Worm (Caenorhabditis elegans): ENCODE measurements around the gene H17B01.5.
"Not testable (repeated sequence)": the region's sequence is repeated elsewhere in the genome, so short reads cannot be mapped to it uniquely, and the experiment has no call there.

Gene H17B01.5

DNA sequence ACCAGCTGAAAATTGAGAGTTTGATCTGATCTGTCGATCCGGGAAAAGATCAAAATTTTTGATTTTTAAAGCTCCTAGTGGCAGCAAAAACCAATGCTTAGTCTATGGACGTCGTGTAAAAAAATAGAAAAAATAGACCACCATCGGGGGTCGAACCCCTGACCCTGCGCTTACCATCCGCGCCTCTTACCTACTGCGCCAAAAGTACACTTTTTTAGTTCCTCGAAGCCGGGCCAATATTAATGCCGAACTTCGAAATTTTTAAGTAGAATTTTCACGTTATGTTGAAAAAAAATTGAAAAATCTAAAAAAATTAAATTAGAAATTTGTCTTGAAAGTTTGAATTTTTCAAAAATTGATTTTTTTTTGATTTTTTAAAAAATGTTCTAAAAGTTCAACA, 4.6 kb upstream of the H17B01.5 start:
- no peak for TF ChIP-seq him-1 (tag; optimal IDR thresholded peaks at IDR 0.05)
- no peak for TF ChIP-seq W03F9.2 (tag; optimal IDR thresholded peaks at IDR 0.05)
- TF ChIP-seq dao-5 (tag; optimal IDR thresholded peaks at IDR 0.05): no peak

DNA sequence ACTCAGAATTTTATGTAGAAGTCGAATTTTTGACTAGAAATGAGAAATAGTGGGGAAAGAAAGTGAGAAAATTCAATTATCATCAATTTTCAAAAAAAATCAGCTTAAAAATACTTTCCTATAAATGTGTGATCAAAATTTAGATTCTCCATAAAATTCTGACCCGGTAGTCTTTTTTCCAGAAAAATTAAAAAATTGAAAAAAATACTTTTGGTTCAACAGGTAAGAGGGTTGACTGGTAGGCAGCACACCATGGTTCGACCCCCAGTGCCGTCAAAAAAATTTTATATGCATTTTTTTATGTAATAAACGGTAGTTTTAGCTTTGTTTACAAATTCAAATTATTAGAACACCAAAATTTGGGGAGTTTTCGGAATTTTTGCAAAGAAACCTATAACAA, 3.9 kb upstream of the H17B01.5 start:
- TF ChIP-seq W03F9.2 (tag; optimal IDR thresholded peaks at IDR 0.05): no peak

DNA sequence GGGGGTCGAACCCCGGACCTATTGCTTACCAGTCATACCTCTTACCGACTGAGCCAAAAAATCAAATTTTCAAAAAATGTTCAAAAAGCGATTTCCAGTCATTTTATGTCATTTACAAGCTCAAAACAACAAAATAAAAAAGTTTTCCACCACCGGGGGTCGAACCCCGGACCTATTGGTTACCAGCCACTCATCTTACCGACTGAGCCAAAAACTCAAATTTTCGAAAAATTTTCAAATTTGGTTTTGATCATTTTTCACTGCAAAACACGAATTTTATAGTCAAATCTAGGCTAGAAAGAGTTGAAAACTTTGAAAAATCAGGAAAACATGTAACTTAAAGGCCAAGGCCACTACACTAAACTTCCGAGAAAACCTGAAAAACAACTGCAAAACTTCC, 2.6 kb upstream of the H17B01.5 start:
- no peak for TF ChIP-seq W03F9.2 (tag; optimal IDR thresholded peaks at IDR 0.05)
- TF ChIP-seq dao-5 (tag; optimal IDR thresholded peaks at IDR 0.05): no peak
- TF ChIP-seq him-1 (tag; optimal IDR thresholded peaks at IDR 0.05): no peak

DNA sequence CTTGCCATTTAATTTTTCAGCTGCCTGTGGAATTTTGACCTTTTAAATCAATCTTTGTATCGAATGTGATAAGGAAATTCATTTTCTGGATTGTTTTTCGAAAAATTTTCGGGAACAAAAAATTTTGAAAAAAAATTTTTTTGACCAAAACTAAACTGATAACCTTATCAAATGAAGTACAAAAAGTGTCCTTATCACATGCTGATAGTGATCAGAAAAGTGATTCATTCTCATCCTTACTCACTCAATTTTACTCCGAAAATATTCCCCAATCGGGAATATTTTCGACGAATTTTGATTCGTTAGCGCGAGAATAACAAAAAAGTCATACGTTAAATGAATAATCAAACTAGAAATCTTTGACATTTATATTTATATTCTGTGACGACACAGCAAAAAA, 1.9 kb upstream of the H17B01.5 start:
- TF ChIP-seq him-1 (tag; optimal IDR thresholded peaks at IDR 0.05): no peak
- no peak for TF ChIP-seq W03F9.2 (tag; optimal IDR thresholded peaks at IDR 0.05)
- TF ChIP-seq dao-5 (tag; optimal IDR thresholded peaks at IDR 0.05): no peak

DNA sequence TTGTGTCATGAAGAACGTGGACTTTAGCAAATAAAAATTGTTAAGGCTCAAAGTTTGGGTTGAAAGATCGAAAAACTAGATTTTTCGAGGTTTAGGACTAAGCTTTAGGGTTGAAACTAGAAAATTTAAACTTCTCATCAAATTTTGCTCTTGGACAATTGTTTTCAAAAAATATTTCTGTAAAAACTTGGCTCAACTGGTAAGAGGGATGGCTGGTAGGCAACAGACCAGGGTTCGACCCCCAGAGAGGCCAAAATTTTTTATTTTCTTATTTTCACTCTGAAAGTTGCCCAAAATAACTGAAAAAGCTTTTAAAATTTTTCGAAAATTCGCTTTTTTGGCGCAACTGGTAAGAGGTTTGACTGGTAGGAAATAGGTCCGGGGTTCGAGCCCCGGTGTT, 1.4 kb upstream of the H17B01.5 start:
- no peak for TF ChIP-seq dao-5 (tag; optimal IDR thresholded peaks at IDR 0.05)
- no peak for TF ChIP-seq him-1 (tag; optimal IDR thresholded peaks at IDR 0.05)
- TF ChIP-seq W03F9.2 (tag; optimal IDR thresholded peaks at IDR 0.05): no peak

DNA sequence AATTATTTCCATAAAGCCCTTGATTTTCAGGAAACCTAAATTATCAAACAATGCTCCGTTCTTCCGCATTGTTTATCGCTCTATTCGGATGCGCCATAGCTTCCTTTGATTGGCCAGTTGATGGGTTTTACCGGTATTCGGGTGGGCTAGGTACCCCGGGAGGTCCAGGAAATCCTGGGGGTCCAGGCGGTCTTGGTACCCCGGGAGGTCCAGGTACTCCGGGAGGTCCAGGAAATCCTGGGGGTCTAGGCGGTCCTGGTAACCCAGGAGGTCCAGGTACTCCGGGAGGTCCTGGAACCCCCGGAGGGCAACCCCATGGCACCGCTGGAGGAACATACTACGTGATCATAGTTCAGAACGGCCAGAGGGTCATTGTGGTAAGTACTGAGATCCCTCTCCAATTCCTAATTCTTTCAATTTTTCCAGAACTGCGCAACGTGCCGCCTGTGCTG, 2.8 kb downstream of the H17B01.5 start, which contains the start of gene H17B01.2:
TSS of gene H17B01.2 (plus strand) at position 51 of the 452 bp plus-strand sequence.
- TF ChIP-seq dao-5 (tag; optimal IDR thresholded peaks at IDR 0.05) (no peak), him-1 (tag; optimal IDR thresholded peaks at IDR 0.05) (no peak), W03F9.2 (tag; optimal IDR thresholded peaks at IDR 0.05) (no peak)

DNA sequence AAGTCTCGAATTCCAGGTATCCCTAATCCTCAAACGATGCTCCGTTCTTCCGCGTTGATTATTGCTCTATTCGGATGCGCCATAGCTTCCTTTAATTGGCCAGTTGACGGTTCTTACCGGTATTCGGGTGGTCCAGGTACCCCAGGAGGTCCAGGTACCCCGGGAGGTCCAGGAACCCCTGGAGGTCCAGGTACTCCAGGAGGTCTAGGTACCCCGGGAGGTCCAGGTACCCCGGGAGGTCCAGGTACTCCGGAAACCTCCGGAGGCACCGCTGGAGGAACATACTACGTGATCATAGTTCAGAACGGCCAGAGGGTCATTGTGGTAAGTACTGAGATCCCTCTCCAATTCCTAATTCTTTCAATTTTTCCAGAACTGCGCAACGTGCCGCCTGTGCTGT, 5.7 kb downstream of the H17B01.5 start, which contains the start of gene Y51H7C.1:
TSS of gene Y51H7C.1 (plus strand) at position 17 of the 400 bp plus-strand sequence.
- not testable (repeated sequence) for TF ChIP-seq dao-5, W03F9.2, him-1 (tag; optimal IDR thresholded peaks at IDR 0.05)

DNA sequence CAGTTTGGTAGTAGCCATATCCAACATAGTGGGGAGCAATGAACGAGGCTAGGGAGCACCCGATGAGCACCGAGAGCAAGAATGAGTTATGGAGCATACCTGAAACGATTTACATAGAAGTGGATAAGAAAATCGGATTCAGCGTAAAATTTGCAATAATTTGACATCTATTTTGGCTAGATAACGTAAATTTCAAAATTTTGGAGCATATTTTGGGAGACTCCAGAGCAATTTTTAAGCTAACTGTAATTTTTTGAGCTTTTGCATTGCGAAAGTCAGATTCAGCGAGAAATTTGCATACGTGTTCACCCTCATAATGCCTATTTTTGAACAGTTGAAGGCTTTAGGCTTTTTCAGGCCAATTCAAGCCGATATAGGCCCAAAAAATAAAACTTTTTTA, 6.9 kb downstream of the H17B01.5 start, which contains the start of gene Y51H7C.13:
TSS of gene Y51H7C.13 (minus strand) at position 101 of the 400 bp plus-strand sequence.
- TF ChIP-seq W03F9.2 (tag; optimal IDR thresholded peaks at IDR 0.05) (no peak), dao-5 (tag; optimal IDR thresholded peaks at IDR 0.05) (no peak), him-1 (tag; optimal IDR thresholded peaks at IDR 0.05) (no peak)

DNA sequence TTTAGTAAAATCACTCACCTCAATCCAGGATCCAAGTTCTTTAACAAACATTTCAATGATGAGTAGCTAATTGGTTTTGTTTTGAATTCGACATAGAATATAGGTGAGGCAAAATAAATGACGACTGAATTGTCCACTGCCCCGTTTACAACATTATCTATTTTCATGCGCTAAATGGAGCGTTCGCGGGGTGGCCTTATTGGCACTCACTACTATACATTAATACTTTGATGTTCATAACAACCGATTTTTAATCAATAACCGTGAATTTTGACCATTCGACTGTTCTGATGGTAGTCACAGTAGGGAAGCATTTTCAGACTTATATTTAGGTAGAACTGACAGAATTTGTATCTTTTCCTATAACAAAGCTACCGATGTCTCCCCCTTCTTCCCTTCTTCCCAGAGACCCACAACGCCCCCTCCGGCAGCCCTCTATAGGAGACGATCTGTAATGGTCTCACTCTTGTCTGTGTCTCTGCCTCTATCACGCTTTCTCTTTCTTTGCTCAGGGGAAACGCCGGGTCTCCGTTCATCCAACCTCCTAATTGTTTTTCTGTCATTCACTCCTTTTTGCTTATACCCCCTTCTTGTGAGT, 26.6 kb downstream of the H17B01.5 start, which contains the start of gene Y51H7C.12:
TSS of gene Y51H7C.12 (minus strand) at position 51 of the 598 bp plus-strand sequence.
- not testable (repeated sequence) for TF ChIP-seq him-1, W03F9.2, dao-5 (tag; optimal IDR thresholded peaks at IDR 0.05)

DNA sequence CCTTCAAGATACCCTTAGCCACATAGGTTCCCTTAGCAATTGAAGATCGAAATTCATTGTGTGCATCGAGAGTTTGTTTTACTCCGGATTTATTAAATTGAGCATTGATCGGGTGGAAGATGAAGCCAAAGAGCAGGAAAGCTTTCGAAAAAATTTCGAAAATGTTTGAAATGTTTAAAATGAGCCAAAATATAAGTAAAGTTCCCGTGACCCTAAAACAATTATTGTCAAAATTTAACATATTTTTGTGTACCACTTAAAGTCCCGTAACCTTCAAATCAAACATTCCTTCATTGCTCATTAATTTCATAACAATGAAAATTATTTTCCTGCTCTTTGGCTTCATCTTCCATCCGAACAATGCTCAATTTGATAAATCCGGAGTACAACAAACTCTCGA, 28.5 kb downstream of the H17B01.5 start, which contains the start of gene scl-17:
TSS of gene scl-17 (plus strand) at position 301 of the 400 bp plus-strand sequence.
- no peak for TF ChIP-seq W03F9.2 (tag; optimal IDR thresholded peaks at IDR 0.05)
- TF ChIP-seq him-1 (tag; optimal IDR thresholded peaks at IDR 0.05): no peak
- no peak for TF ChIP-seq dao-5 (tag; optimal IDR thresholded peaks at IDR 0.05)

DNA sequence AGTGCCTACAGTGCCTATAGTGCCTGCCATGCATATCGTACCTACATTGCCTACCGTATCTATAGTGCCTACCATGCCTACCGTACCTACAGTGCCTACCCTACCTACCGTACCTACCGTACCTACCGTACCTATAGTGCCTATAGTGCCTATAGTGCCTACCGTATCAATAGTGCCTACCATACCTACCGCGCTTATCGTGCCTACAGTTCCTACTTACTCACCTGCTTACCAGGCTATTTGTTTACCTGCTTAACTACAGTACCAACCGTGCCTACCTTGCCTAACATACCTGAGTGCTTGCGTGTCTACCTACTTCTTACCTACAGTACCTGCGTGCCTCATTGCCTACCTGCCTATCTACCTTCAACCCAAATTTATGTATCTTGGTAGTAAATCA, 31.9 kb downstream of the H17B01.5 start:
- TF ChIP-seq W03F9.2 (tag; optimal IDR thresholded peaks at IDR 0.05) (no peak), dao-5 (tag; optimal IDR thresholded peaks at IDR 0.05) (no peak), him-1 (tag; optimal IDR thresholded peaks at IDR 0.05) (no peak)

DNA sequence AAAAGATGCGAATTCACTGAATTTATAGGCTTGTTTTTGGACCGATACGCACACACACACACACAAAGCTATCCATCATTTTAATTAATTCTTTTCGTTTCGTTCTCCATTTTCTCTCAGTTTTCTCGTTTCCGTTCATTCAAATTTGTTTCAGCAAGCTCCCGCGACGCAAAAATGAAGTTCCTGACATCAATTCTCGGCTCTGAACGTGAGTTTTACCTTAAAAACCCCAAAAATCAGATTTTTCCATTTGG, 35.1 kb downstream of the H17B01.5 start, which contains the start of gene Y51H7C.3:
TSS of gene Y51H7C.3 (plus strand) at position 155 of the 254 bp plus-strand sequence.
- no peak for TF ChIP-seq him-1 (tag; optimal IDR thresholded peaks at IDR 0.05)
- no peak for TF ChIP-seq W03F9.2 (tag; optimal IDR thresholded peaks at IDR 0.05)
- no peak for TF ChIP-seq dao-5 (tag; optimal IDR thresholded peaks at IDR 0.05)

DNA sequence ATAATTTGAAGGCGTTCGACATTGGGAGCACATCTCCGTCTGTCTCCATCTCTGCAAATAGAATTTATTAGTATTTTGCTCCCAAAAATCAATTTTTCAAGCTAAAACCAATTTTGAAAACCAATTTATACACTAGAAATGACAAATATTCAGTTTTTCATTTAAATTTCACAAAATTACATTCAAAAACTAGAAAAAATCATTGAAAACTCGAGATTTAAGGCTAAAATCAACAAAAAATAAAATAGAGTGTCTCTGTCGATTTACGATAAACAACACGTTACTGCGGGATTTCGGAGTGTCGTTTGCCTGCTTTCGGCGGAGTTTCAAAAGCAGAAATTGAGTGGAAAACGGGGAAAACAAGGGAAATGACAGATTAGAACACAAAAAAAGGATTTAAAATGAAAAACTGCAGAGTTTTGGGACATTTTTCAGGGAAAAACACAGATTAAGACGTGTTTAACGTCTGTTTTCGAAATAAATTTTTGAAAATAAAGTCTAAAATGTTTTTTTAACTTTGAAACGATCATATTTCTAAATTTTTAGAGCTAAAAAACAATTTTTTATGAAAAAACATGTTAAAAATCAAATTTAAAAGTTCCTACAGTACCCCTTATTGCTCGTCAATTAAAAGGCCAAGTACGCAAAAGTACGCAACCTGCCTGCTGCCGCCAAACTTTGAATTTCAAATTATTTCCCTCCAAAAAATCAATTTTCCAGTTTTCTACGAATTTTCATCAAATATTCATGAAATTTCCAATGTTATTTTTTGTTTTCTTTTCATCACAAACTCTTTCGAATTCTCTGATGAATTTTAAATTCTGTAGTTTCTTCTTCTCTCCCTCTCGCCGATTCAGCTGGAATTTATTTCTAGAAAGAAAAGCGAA, 35.7 kb downstream of the H17B01.5 start, which contains the start of gene nol-6:
TSS of gene nol-6 (minus strand) at position 51 of the 887 bp plus-strand sequence.
- no peak for TF ChIP-seq W03F9.2 (tag; optimal IDR thresholded peaks at IDR 0.05)
- TF ChIP-seq dao-5 (tag; optimal IDR thresholded peaks at IDR 0.05): no peak
- no peak for TF ChIP-seq him-1 (tag; optimal IDR thresholded peaks at IDR 0.05)

DNA sequence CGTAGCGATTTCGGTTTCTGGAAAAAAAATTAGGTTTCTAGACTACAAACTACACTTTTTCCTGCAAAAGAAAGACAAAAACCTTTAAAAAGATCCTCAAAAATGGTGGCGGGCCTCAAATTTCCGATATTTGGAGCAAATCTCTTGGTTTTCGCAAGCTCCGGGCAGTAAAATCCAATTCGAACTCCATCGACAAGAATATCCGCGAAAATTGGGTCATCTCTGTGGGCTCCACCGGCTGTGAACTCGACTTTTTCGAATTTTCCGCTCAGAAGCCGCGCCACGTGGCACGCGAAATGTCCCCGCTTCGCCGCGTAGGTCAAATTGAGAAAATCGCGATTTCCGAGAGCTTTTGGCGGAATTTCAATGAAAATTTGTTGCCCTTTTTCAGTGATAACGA, 36.7 kb downstream of the H17B01.5 start:
- TF ChIP-seq him-1 (tag; optimal IDR thresholded peaks at IDR 0.05) (no peak), dao-5 (tag; optimal IDR thresholded peaks at IDR 0.05) (no peak), W03F9.2 (tag; optimal IDR thresholded peaks at IDR 0.05) (no peak)
